Worm (Caenorhabditis elegans) whole organism, L4/young adult: Measurements from ENCODE around the gene dpy-19.

Source experiments
- W03F9.2 ChIP-seq: fragments of 150-350 bp; optimal IDR thresholded peaks from 2 replicates; lab custom pipeline; 2014; ENCODE audit warnings: missing biosample characterization, missing genetic modification characterization
- dao-5 ChIP-seq: sonication (generic microtip); optimal IDR thresholded peaks from 2 replicates; lab custom pipeline; 2016; ENCODE audit warnings: missing genotype, missing genetic modification characterization, moderate library complexity, missing compliant biosample characterization
- him-1 ChIP-seq: sonication (generic microtip); optimal IDR thresholded peaks from 2 replicates; lab custom pipeline; 2016; ENCODE audit warnings: missing genotype, missing genetic modification reagents, missing genetic modification characterization, missing compliant biosample characterization

DNA sequence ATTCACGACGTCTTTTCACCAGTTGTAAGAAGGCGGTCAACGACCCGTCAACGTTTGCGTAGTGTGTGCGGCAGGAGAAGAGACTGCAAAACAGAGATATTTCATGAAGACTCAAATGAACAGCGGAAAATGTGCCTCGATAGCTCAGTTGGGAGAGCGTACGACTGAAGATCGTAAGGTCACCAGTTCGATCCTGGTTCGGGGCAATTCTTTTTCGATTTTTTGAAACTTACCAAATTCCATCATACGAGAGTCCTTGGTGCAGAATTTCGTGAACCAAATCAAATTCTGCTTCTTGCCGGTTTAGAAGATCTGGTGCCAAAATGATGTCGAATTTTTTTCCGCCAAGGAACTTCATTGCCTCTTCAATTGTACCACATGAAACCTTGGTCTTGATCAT, 14.4 kb downstream of the dpy-19 start:
- no peak for TF ChIP-seq him-1
- TF ChIP-seq W03F9.2 = no peak
- TF ChIP-seq dao-5 (tag; lab: Kevin White, UChicago) = no peak
